Fruit fly (Drosophila melanogaster) whole organism, embryonic: ENCODE measurements around the gene CG34134.

Source experiments
- CG10543 ChIP-seq: fragments of 200-800 bp; sonication (Bioruptor generic); optimal IDR thresholded peaks from 3 replicates; lab custom pipeline; 2017; ENCODE audit warnings: missing biosample characterization, mild to moderate bottlenecking, missing genetic modification characterization, moderate library complexity
- CG11085 ChIP-seq: fragments of 200-800 bp; sonication (Bioruptor generic); IDR thresholded peaks from 2 replicates; pipeline ENCODE4 v1.3.6; 2022; ENCODE audit warnings: missing biosample characterization, missing genetic modification characterization
- CG11456 ChIP-seq: fragments of 200-800 bp; sonication (Bioruptor generic); IDR thresholded peaks from 3 replicates; pipeline ENCODE4 v1.3.6; 2022; ENCODE audit warnings: missing biosample characterization, missing genetic modification characterization
- CG12942 ChIP-seq: fragments of 200-800 bp; sonication (Bioruptor generic); optimal IDR thresholded peaks from 3 replicates; lab custom pipeline; 2016; ENCODE audit warnings: missing biosample characterization, missing genetic modification characterization
- CG13775 ChIP-seq: fragments of 200-800 bp; sonication (Bioruptor generic); optimal IDR thresholded peaks from 3 replicates; lab custom pipeline; 2017; ENCODE audit warnings: missing biosample characterization, mild to moderate bottlenecking, missing genetic modification characterization
- CG15011 ChIP-seq: fragments of 200-800 bp; sonication (Bioruptor generic); optimal IDR thresholded peaks from 3 replicates; lab custom pipeline; 2018; ENCODE audit warnings: missing biosample characterization, mild to moderate bottlenecking, missing genetic modification characterization
- CG15269 ChIP-seq: fragments of 200-800 bp; sonication (Bioruptor generic); optimal IDR thresholded peaks from 2 replicates; lab custom pipeline; 2018; ENCODE audit warnings: missing biosample characterization, mild to moderate bottlenecking, missing genetic modification characterization, moderate library complexity
- CG16863 ChIP-seq: fragments of 200-800 bp; sonication (Bioruptor generic); optimal IDR thresholded peaks from 3 replicates; lab custom pipeline; 2016; ENCODE audit warnings: missing biosample characterization, missing genetic modification characterization
- CG17186 ChIP-seq: fragments of 200-800 bp; sonication (Bioruptor generic); optimal IDR thresholded peaks from 3 replicates; lab custom pipeline; 2017; ENCODE audit warnings: missing biosample characterization, missing genetic modification reagents, missing genetic modification characterization
- CG17328 ChIP-seq: fragments of 200-800 bp; sonication (Bioruptor generic); IDR thresholded peaks from 2 replicates; pipeline ENCODE4 v1.3.6; 2022; ENCODE audit warnings: missing biosample characterization, missing genetic modification characterization
- CG18599 ChIP-seq: fragments of 200-800 bp; sonication (Bioruptor generic); optimal IDR thresholded peaks from 3 replicates; lab custom pipeline; 2017; ENCODE audit warnings: missing biosample characterization, missing genetic modification characterization, mild to moderate bottlenecking, moderate library complexity, missing genetic modification reagents
- CG2116 ChIP-seq: fragments of 200-800 bp; sonication (Bioruptor generic); optimal IDR thresholded peaks from 3 replicates; lab custom pipeline; 2018; ENCODE audit warnings: missing biosample characterization, mild to moderate bottlenecking, missing genetic modification characterization
- CG2120 ChIP-seq: fragments of 200-800 bp; sonication (Bioruptor generic); optimal IDR thresholded peaks from 3 replicates; lab custom pipeline; 2016; ENCODE audit warnings: missing biosample characterization, missing genetic modification characterization
- CG2712 ChIP-seq: fragments of 200-800 bp; optimal IDR thresholded peaks from 3 replicates; lab custom pipeline; 2019; ENCODE audit warnings: missing biosample characterization, mild to moderate bottlenecking, missing genetic modification characterization, moderate library complexity
- CG31441 ChIP-seq: fragments of 200-800 bp; sonication (Bioruptor generic); IDR thresholded peaks from 2 replicates; pipeline ENCODE4 v1.3.6; 2022; ENCODE audit warnings: missing biosample characterization, missing genetic modification characterization
- CG3726 ChIP-seq: fragments of 200-800 bp; sonication (Bioruptor generic); IDR thresholded peaks from 3 replicates; pipeline ENCODE4, ENCODE4 v1.3.6; 2022; ENCODE audit warnings: missing biosample characterization, missing genetic modification characterization
- CG4617 ChIP-seq: fragments of 200-800 bp; sonication (Bioruptor generic); optimal IDR thresholded peaks from 3 replicates; lab custom pipeline; 2016; ENCODE audit warnings: missing biosample characterization, missing genetic modification characterization, borderline replicate concordance
- CG7372 ChIP-seq: fragments of 200-800 bp; sonication (Bioruptor generic); IDR thresholded peaks from 2 replicates; pipeline ENCODE4 v1.3.6; 2022; ENCODE audit warnings: missing biosample characterization, missing genetic modification characterization
- CG7745 ChIP-seq: fragments of 200-800 bp; sonication (Bioruptor generic); optimal IDR thresholded peaks from 2 replicates; lab custom pipeline; 2018; ENCODE audit warnings: missing biosample characterization, mild to moderate bottlenecking, missing genetic modification characterization, moderate library complexity
- CG7786 ChIP-seq: fragments of 200-800 bp; sonication (Bioruptor generic); optimal IDR thresholded peaks from 2 replicates; lab custom pipeline; 2016; ENCODE audit warnings: missing biosample characterization, missing genetic modification characterization
- CG9817 ChIP-seq: fragments of 200-800 bp; sonication (Bioruptor generic); optimal IDR thresholded peaks from 2 replicates; lab custom pipeline; 2018; ENCODE audit warnings: missing biosample characterization, mild to moderate bottlenecking, missing genetic modification characterization, moderate library complexity
- Fer1 ChIP-seq: fragments of 200-800 bp; sonication (Bioruptor generic); optimal IDR thresholded peaks from 2 replicates; lab custom pipeline; 2017; ENCODE audit warnings: missing biosample characterization, mild to moderate bottlenecking, missing genetic modification characterization
- GATAe ChIP-seq: fragments of 200-800 bp; sonication (Bioruptor generic); conservative IDR thresholded peaks from 2 replicates; pipeline ENCODE4 v1.3.6; 2022; ENCODE audit warnings: missing biosample characterization, missing genetic modification characterization
- Hey ChIP-seq: fragments of 200-800 bp; sonication (Bioruptor generic); optimal IDR thresholded peaks from 3 replicates; lab custom pipeline; 2018; ENCODE audit warnings: missing biosample characterization, mild to moderate bottlenecking, missing genetic modification characterization
- Hr51 ChIP-seq, 2 experiments: fragments of 200-800 bp; sonication (Bioruptor generic); optimal IDR thresholded peaks; 2 replicates in 1 of 2; 3 replicates in 1 of 2; lab custom pipeline; 2016 to 2018; ENCODE audit warnings: missing biosample characterization in 2 of 2, missing genetic modification characterization in 2 of 2, mild to moderate bottlenecking in 1 of 2, moderate library complexity in 1 of 2
- Hr78 ChIP-seq, 2 experiments: fragments of 200-800 bp in 1 of 2; fragments of >200 bp in 1 of 2; sonication (Bioruptor generic) in 1 of 2; optimal IDR thresholded peaks; 2 replicates each; lab custom pipeline; 2017 to 2019; ENCODE audit warnings: missing biosample characterization in 2 of 2, missing genetic modification characterization in 2 of 2, mild to moderate bottlenecking in 1 of 2, moderate library complexity in 1 of 2
- Myb ChIP-seq: fragments of 200-800 bp; sonication (Bioruptor generic); optimal IDR thresholded peaks from 2 replicates; lab custom pipeline; 2016; ENCODE audit warnings: missing biosample characterization, missing genetic modification characterization
- NK7.1 ChIP-seq: fragments of 200-800 bp; sonication (Bioruptor generic); optimal IDR thresholded peaks from 3 replicates; lab custom pipeline; 2016; ENCODE audit warnings: missing biosample characterization, missing genetic modification characterization
- PHDP ChIP-seq: fragments of 200-800 bp; sonication (Bioruptor generic); optimal IDR thresholded peaks from 3 replicates; lab custom pipeline; 2018; ENCODE audit warnings: missing biosample characterization, mild to moderate bottlenecking, missing genetic modification characterization, moderate library complexity
- Rfx ChIP-seq: fragments of 200-800 bp; sonication (Bioruptor generic); IDR thresholded peaks from 2 replicates; pipeline ENCODE4 v1.3.6; 2022; ENCODE audit warnings: missing biosample characterization, missing genetic modification characterization
- Side ChIP-seq: fragments of 200-800 bp; sonication (Bioruptor generic); optimal IDR thresholded peaks from 2 replicates; lab custom pipeline; 2016; ENCODE audit warnings: missing biosample characterization, missing genetic modification characterization
- Six4 ChIP-seq: fragments of 200-800 bp; sonication (Bioruptor generic); optimal IDR thresholded peaks from 2 replicates; lab custom pipeline; 2016; ENCODE audit warnings: missing biosample characterization, missing genetic modification characterization
- amos ChIP-seq: fragments of 200-800 bp; sonication (Bioruptor generic); IDR thresholded peaks from 2 replicates; pipeline ENCODE4 v1.3.6; 2022; ENCODE audit warnings: missing biosample characterization, missing genetic modification characterization; ENCODE audit not compliant: partially characterized antibody
- aop ChIP-seq: fragments of 200-800 bp; sonication (Bioruptor generic); IDR thresholded peaks from 2 replicates; pipeline ENCODE4 v1.3.6; 2022; ENCODE audit warnings: missing biosample characterization, missing genetic modification characterization
- chinmo ChIP-seq: fragments of 200-800 bp; sonication (Bioruptor generic); IDR thresholded peaks from 4 replicates; pipeline ENCODE4 v1.3.6; 2022; ENCODE audit warnings: missing biosample characterization, missing genetic modification characterization; ENCODE audit not compliant: partially characterized antibody
- dm ChIP-seq: fragments of 200-800 bp; sonication (Bioruptor generic); optimal IDR thresholded peaks from 3 replicates; lab custom pipeline; 2016; ENCODE audit warnings: missing biosample characterization, missing genetic modification characterization
- gce ChIP-seq: fragments of 200-800 bp; sonication (Bioruptor generic); IDR thresholded peaks from 3 replicates; pipeline ENCODE4 v1.3.6; 2022; ENCODE audit warnings: missing biosample characterization, missing genetic modification characterization
- gem ChIP-seq: fragments of 200-800 bp; sonication (Bioruptor generic); optimal IDR thresholded peaks from 2 replicates; lab custom pipeline; 2019; ENCODE audit warnings: missing biosample characterization, mild to moderate bottlenecking, missing genetic modification characterization, moderate library complexity
- gfzf ChIP-seq: fragments of 200-800 bp; sonication (Bioruptor generic); optimal IDR thresholded peaks from 2 replicates; lab custom pipeline; 2016; ENCODE audit warnings: missing biosample characterization, mild to moderate bottlenecking, missing genetic modification characterization, moderate library complexity
- grn ChIP-seq: fragments of 200-800 bp; sonication (Bioruptor generic); optimal IDR thresholded peaks from 3 replicates; lab custom pipeline; 2017; ENCODE audit warnings: missing biosample characterization, missing genetic modification characterization
- hth ChIP-seq: fragments of >200 bp; optimal IDR thresholded peaks from 2 replicates; lab custom pipeline; 2017; ENCODE audit warnings: inconsistent platforms
- ind ChIP-seq: fragments of 200-800 bp; sonication (Bioruptor generic); optimal IDR thresholded peaks from 3 replicates; lab custom pipeline; 2016; ENCODE audit warnings: missing biosample characterization, missing genetic modification characterization
- kni ChIP-seq: fragments of 200-800 bp; sonication (Bioruptor generic); optimal IDR thresholded peaks from 3 replicates; lab custom pipeline; 2017; ENCODE audit warnings: mild to moderate bottlenecking, missing biosample characterization, missing genetic modification reagents, missing genetic modification characterization
- p53 ChIP-seq: fragments of 200-800 bp; sonication (Bioruptor generic); optimal IDR thresholded peaks from 2 replicates; lab custom pipeline; 2016; ENCODE audit warnings: missing biosample characterization, missing genetic modification characterization
- row ChIP-seq: fragments of 200-800 bp; sonication (Bioruptor generic); IDR thresholded peaks from 3 replicates; pipeline ENCODE4 v1.3.6; 2022; ENCODE audit warnings: missing biosample characterization, missing genetic modification characterization
- sob ChIP-seq: fragments of 200-800 bp; sonication (Bioruptor generic); IDR thresholded peaks from 2 replicates; pipeline ENCODE4 v1.3.6; 2022; ENCODE audit warnings: missing biosample characterization, missing genetic modification characterization
- stwl ChIP-seq: fragments of 200-800 bp; sonication (Bioruptor generic); optimal IDR thresholded peaks from 3 replicates; lab custom pipeline; 2018; ENCODE audit warnings: missing biosample characterization, mild to moderate bottlenecking, missing genetic modification characterization, moderate library complexity
- vnd ChIP-seq: fragments of 200-800 bp; sonication (Bioruptor generic); IDR thresholded peaks from 3 replicates; pipeline ENCODE4 v1.3.6; 2022; ENCODE audit warnings: missing biosample characterization, missing genetic modification characterization; ENCODE audit not compliant: partially characterized antibody
- vvl ChIP-seq: fragments of 200-800 bp; sonication (Bioruptor generic); IDR thresholded peaks from 2 replicates; pipeline ENCODE4 v1.3.6; 2022; ENCODE audit warnings: missing biosample characterization, missing genetic modification characterization
- wdn ChIP-seq: fragments of 200-800 bp; sonication (Bioruptor generic); IDR thresholded peaks from 2 replicates; pipeline ENCODE4 v1.3.6; 2022; ENCODE audit warnings: missing biosample characterization, missing genetic modification characterization
- yki ChIP-seq: fragments of >200 bp; optimal IDR thresholded peaks from 3 replicates; lab custom pipeline; 2018

Gene CG34134

dm6 chr2L:8239032-8239650 is 48.6 kb upstream of the CG34134 start (continued):
- TF ChIP-seq ind (no peak), gem (tag; lab: Kevin White, UChicago) (no peak), chinmo (GFP tag; lab: Robert Waterston, UW) (peak; percentile 75; the same call in 3 of the 4 replicates), vvl (GFP tag; lab: Robert Waterston, UW) (no peak), Six4 (GFP tag; lab: Kevin White, UChicago) (no peak), CG17186 (GFP tag; lab: Kevin White, UChicago) (no peak), CG9817 (no peak), Rfx (GFP tag; lab: Robert Waterston, UW) (no peak), kni (peak; percentile 20), CG16863 (GFP tag; lab: Kevin White, UChicago) (no peak), Hr51 (GFP tag; optimal IDR thresholded peaks at IDR 0.05; lab: Kevin White, UChicago) (no peak), CG2116 (GFP tag; lab: Kevin White, UChicago) (no peak), CG13775 (GFP tag; lab: Kevin White, UChicago) (no peak), Hr78 (GFP tag; optimal IDR thresholded peaks at IDR 0.05; lab: Kevin White, UChicago) (peak in 1 of 2 experiments; percentile 90), GATAe (GFP tag; lab: Robert Waterston, UW) (peak; percentile 75; the same call in 1 of the 2 replicates), hth (lab: Kevin White, UChicago) (no peak), CG3726 (no peak), stwl (tag; lab: Kevin White, UChicago) (no peak), CG17328 (GFP tag; lab: Robert Waterston, UW) (no peak), amos (no peak), Myb (GFP tag; lab: Kevin White, UChicago) (no peak), CG7372 (GFP tag; lab: Robert Waterston, UW) (no peak), gfzf (GFP tag; lab: Kevin White, UChicago) (no peak), CG11456 (no peak), CG15011 (no peak), Fer1 (GFP tag; lab: Kevin White, UChicago) (no peak), gce (GFP tag; lab: Robert Waterston, UW) (no peak), dm (GFP tag; lab: Kevin White, UChicago) (no peak), yki (lab: Kevin White, UChicago) (no peak), CG4617 (GFP tag; lab: Kevin White, UChicago) (no peak), CG11085 (no peak), wdn (no peak), CG31441 (no peak), CG10543 (GFP tag; lab: Kevin White, UChicago) (no peak), CG2712 (tag; lab: Kevin White, UChicago) (no peak), CG12942 (GFP tag; lab: Kevin White, UChicago) (no peak), CG7745 (no peak), grn (peak; percentile 4), CG7786 (GFP tag; lab: Kevin White, UChicago) (no peak), CG18599 (peak; percentile 34), CG2120 (GFP tag; lab: Kevin White, UChicago) (no peak), Side (no peak), NK7.1 (GFP tag; lab: Kevin White, UChicago) (no peak), Hey (tag; lab: Kevin White, UChicago) (peak; percentile 41), aop (GFP tag; lab: Robert Waterston, UW) (no peak), sob (no peak), p53 (GFP tag; lab: Kevin White, UChicago) (no peak), row (GFP tag; lab: Robert Waterston, UW) (no peak), PHDP (no peak), vnd (GFP tag; lab: Robert Waterston, UW) (no peak), CG15269 (tag; lab: Kevin White, UChicago) (no peak)
